Fruit fly (Drosophila melanogaster) whole organism: Measurements from ENCODE around the gene Nepl19.

Experiments used
- CG8478 ChIP-seq: fragments of >200 bp; optimal IDR thresholded peaks from 2 replicates; lab custom pipeline; 2018; ENCODE audit warnings: inconsistent platforms
- Dll ChIP-seq: fragments of >200 bp; optimal IDR thresholded peaks from 2 replicates; lab custom pipeline; 2017
- EcR ChIP-seq, 2 experiments: fragments of >200 bp; optimal IDR thresholded peaks; 2 replicates each; lab custom pipeline; 2017; ENCODE audit warnings: missing biosample characterization in 2 of 2, missing genetic modification characterization in 2 of 2, missing genetic modification reagents in 2 of 2
- pan ChIP-seq: fragments of >200 bp; optimal IDR thresholded peaks from 2 replicates; lab custom pipeline; 2017
- psq ChIP-seq: fragments of >200 bp; optimal IDR thresholded peaks from 2 replicates; lab custom pipeline; 2017
- usp ChIP-seq: fragments of >200 bp; optimal IDR thresholded peaks from 2 replicates; lab custom pipeline; 2017; ENCODE audit warnings: missing biosample characterization, missing genetic modification characterization, mixed read lengths

DNA sequence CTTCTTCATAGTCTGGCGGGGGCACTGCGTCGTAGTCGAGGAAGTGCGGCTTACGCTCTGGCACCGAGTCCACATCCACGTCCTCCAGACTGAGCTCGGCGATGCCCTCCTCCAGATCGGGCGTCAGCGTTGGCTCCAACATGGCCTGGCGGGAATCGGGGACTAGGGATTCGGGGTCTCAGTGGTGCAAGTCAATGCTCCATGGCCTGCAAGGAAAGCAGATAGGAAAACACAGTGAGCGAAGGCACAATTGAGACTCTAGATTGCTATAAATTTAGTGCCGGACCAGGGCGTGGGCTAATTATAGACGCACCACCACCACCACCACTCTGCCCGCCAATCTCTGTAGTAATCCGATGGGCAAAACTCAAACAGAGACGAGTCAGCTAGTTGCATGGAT lies 39.3 kb downstream of the Nepl19 start:
- no peak for TF ChIP-seq psq (lab: Kevin White, UChicago)
- TF ChIP-seq EcR (GFP tag; optimal IDR thresholded peaks at IDR 0.05; lab: Kevin White, UChicago) = no peak
- no peak for TF ChIP-seq usp
- no peak for TF ChIP-seq CG8478 (lab: Kevin White, UChicago)
- no peak for TF ChIP-seq Dll (lab: Kevin White, UChicago)
- TF ChIP-seq pan (lab: Kevin White, UChicago) = no peak
